Worm (Caenorhabditis elegans) whole organism, L3 larva: Measurements from ENCODE around the gene dmd-10.

Experiments
- ama-1 ChIP-seq: fragments of 150-350 bp; optimal IDR thresholded peaks from 2 replicates; lab custom pipeline; 2018
- fkh-10 ChIP-seq: sonication (generic microtip); optimal IDR thresholded peaks from 2 replicates; lab custom pipeline; 2017; ENCODE audit warnings: missing biosample characterization, missing genetic modification reagents, missing genetic modification characterization
- fos-1 ChIP-seq: fragments of 150-350 bp; optimal IDR thresholded peaks from 2 replicates; lab custom pipeline; 2014; ENCODE audit warnings: missing biosample characterization, missing genetic modification characterization
- nhr-237 ChIP-seq: fragments of 150-350 bp; optimal IDR thresholded peaks from 2 replicates; lab custom pipeline; 2014; ENCODE audit warnings: missing biosample characterization, missing genetic modification characterization
- snpc-4 ChIP-seq: fragments of 150-350 bp; optimal IDR thresholded peaks from 2 replicates; lab custom pipeline; 2014; ENCODE audit warnings: missing biosample characterization, missing genetic modification characterization
- tbx-2 ChIP-seq: sonication (generic microtip); optimal IDR thresholded peaks from 2 replicates; lab custom pipeline; 2016; ENCODE audit warnings: mild to moderate bottlenecking, missing genetic modification characterization, missing compliant biosample characterization
- unc-62 ChIP-seq: fragments of 150-350 bp; sonication (generic microtip); optimal IDR thresholded peaks from 4 replicates; lab custom pipeline; 2014; ENCODE audit warnings: missing biosample characterization, missing genetic modification reagents, missing genetic modification characterization

ce11 chrV:13173718-13174117 is 62.7 kb downstream of the dmd-10 start:
- TF ChIP-seq fkh-10 (GFP tag; lab: Kevin White, UChicago), result no peak
- no peak for TF ChIP-seq snpc-4 (tag; lab: Kevin White, UChicago)
- no peak for TF ChIP-seq unc-62 (GFP tag; lab: Kevin White, UChicago)
- no peak for TF ChIP-seq fos-1 (tag; lab: Kevin White, UChicago)
- no peak for TF ChIP-seq tbx-2
- no peak for TF ChIP-seq ama-1
- no peak for TF ChIP-seq nhr-237 (tag; lab: Kevin White, UChicago)
